Worm (Caenorhabditis elegans) whole organism, L4 larva: ENCODE measurements around the gene F54D8.6.

Experiments
- lin-38 ChIP-seq: fragments of 200-800 bp; sonication (Bioruptor generic); IDR thresholded peaks from 2 replicates; pipeline ENCODE4 v1.3.6; 2022; ENCODE audit warnings: missing genetic modification reagents, missing genetic modification characterization, missing compliant biosample characterization
- nhr-77 ChIP-seq: fragments of 150-350 bp; optimal IDR thresholded peaks from 2 replicates; lab custom pipeline; 2014; ENCODE audit warnings: missing biosample characterization, missing genetic modification characterization

- TF ChIP-seq lin-38 (GFP tag; lab: Robert Waterston, UW): no peak
- no peak for TF ChIP-seq nhr-77 (tag; lab: Kevin White, UChicago)
These were observed 23.0 kb downstream of the F54D8.6 start for ce11 chrIII:5125759-5126158.
